Worm (Caenorhabditis elegans): ENCODE data around the gene dsb-3.

dsb-3 gene

DNA sequence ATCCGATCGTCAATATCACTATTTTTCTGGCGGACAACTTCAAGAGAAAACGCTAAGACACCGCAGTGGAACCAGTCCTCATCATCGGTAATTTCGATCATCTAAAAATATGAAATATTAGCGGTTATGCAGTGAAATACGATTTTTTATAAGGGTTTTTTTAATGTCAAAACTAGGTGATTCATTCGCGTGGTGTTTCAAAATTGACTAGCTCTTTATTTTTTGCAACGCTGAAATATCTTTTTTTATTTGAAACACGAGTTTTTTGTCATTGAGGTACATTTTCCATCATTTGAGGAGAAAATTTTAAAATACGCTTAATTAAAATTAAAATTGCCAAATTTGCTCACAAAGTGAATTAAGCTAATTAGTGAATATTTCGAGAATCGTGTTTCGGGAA lies at the start of gene dsb-3:
dsb-3 (minus strand) TSS at position 101 of the 400 bp plus-strand sequence.
- TF ChIP-seq hlh-8 (tag; optimal IDR thresholded peaks at IDR 0.05) (no peak), ceh-31 (tag; optimal IDR thresholded peaks at IDR 0.05) (no peak), lim-6 (tag; optimal IDR thresholded peaks at IDR 0.05) (no peak), T23F11.4 (GFP tag; optimal IDR thresholded peaks at IDR 0.05) (no peak), ceh-18 (tag; optimal IDR thresholded peaks at IDR 0.05) (no peak), ttx-3 (tag; optimal IDR thresholded peaks at IDR 0.05) (no peak), fkh-10 (GFP tag; optimal IDR thresholded peaks at IDR 0.05) (no peak), elt-4 (tag; optimal IDR thresholded peaks at IDR 0.05) (no peak), hlh-15 (tag; optimal IDR thresholded peaks at IDR 0.05) (no peak), ceh-22 (tag; optimal IDR thresholded peaks at IDR 0.05) (no peak), gmeb-2 (tag; optimal IDR thresholded peaks at IDR 0.05) (no peak)

DNA sequence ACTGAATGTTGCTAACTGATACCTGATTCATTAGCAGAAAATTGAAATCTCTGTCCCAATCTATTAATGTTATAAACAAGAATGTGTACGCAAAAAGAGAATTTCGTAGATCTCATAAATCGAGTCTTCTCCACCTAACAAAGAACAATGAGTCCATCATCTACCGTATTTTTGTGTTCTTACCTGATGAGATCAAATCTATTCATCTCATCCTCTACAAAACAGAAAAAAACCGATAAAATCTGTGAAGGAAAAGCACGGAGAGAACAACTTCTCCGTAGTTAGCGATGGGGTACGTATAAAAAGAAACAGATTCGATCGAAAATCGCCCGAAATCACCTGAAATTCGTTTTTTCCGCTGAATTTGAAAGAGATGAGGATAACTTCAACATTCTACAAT lies 49.2 kb upstream of the dsb-3 start, which contains the start of gene C33H5.1:
C33H5.1 (plus strand) TSS at position 330 of the 400 bp plus-strand sequence.
- no peak for TF ChIP-seq ahr-1 (tag; optimal IDR thresholded peaks at IDR 0.05)
- TF ChIP-seq hlh-13 (GFP tag; optimal IDR thresholded peaks at IDR 0.05), result no peak
- TF ChIP-seq elt-2 (tag; optimal IDR thresholded peaks at IDR 0.05), result no peak
- TF ChIP-seq ama-1 (optimal IDR thresholded peaks at IDR 0.05), result no peak
- no peak for TF ChIP-seq K09A11.1 (tag; optimal IDR thresholded peaks at IDR 0.05; ENCODE audit: insufficient read depth)
- TF ChIP-seq ceh-18 (tag; optimal IDR thresholded peaks at IDR 0.05), result no peak
- no peak for TF ChIP-seq lim-6 (tag; optimal IDR thresholded peaks at IDR 0.05)
- TF ChIP-seq npax-4 (tag; optimal IDR thresholded peaks at IDR 0.05), result no peak

DNA sequence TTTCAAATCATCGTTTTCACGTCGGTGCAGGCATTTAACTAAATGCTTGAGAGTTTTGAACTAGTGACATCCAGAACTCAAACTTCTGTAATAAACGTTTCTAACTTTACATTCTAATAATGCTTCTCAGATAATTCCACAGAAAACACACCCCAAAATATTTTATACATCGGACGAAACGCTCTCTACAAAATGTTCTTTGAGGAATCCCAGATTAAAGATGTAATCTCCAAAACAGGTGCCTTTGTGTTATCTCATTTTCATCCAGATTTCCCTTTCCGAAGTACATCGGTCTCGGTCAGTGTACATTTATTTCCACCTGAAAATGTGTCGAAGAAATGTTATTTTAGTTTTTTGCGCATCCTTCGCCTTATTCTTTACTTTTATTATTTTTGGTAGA lies 45.3 kb upstream of the dsb-3 start, which contains the start of gene C33H5.2:
C33H5.2 (plus strand) TSS at position 301 of the 400 bp plus-strand sequence.
- TF ChIP-seq ceh-31 (tag; optimal IDR thresholded peaks at IDR 0.05) (no peak), ceh-22 (tag; optimal IDR thresholded peaks at IDR 0.05) (no peak), nfya-1 (tag; optimal IDR thresholded peaks at IDR 0.05) (no peak), lim-6 (tag; optimal IDR thresholded peaks at IDR 0.05) (no peak), che-1 (tag; optimal IDR thresholded peaks at IDR 0.05) (no peak), lin-11 (tag; optimal IDR thresholded peaks at IDR 0.05) (no peak), C38D4.7 (GFP tag; optimal IDR thresholded peaks at IDR 0.05) (no peak), ztf-16 (tag; optimal IDR thresholded peaks at IDR 0.05) (no peak), pha-4 (tag; optimal IDR thresholded peaks at IDR 0.05) (no peak), sox-4 (tag; optimal IDR thresholded peaks at IDR 0.05) (no peak), gmeb-2 (tag; optimal IDR thresholded peaks at IDR 0.05) (no peak), F13H6.1 (tag; optimal IDR thresholded peaks at IDR 0.05) (no peak)

- TF ChIP-seq che-1 (tag; optimal IDR thresholded peaks at IDR 0.05) (no peak), lin-11 (tag; optimal IDR thresholded peaks at IDR 0.05) (no peak), ama-1 (optimal IDR thresholded peaks at IDR 0.05) (no peak), pax-1 (tag; optimal IDR thresholded peaks at IDR 0.05) (no peak), mec-3 (tag; optimal IDR thresholded peaks at IDR 0.05; ENCODE audit: borderline replicate concordance) (no peak), unc-55 (GFP tag; optimal IDR thresholded peaks at IDR 0.05) (no peak), unc-86 (tag; optimal IDR thresholded peaks at IDR 0.05) (no peak), ceh-31 (tag; optimal IDR thresholded peaks at IDR 0.05) (no peak), K02D7.2 (tag; optimal IDR thresholded peaks at IDR 0.05) (no peak), ceh-45 (GFP tag; IDR thresholded peaks at IDR 0.05) (no peak), ceh-2 (tag; optimal IDR thresholded peaks at IDR 0.05) (no peak), tbx-7 (tag; optimal IDR thresholded peaks at IDR 0.05) (no peak), rnt-1 (tag; optimal IDR thresholded peaks at IDR 0.05) (no peak), ceh-9 (tag; optimal IDR thresholded peaks at IDR 0.05) (no peak), eyg-1 (tag; optimal IDR thresholded peaks at IDR 0.05) (no peak)
Observed at ce11 chrIV:7803250-7803649, 43.8 kb upstream of the dsb-3 start, which contains the start of gene C33H5.16. Gene C33H5.16 (minus strand): TSS chrIV:7803350.

DNA sequence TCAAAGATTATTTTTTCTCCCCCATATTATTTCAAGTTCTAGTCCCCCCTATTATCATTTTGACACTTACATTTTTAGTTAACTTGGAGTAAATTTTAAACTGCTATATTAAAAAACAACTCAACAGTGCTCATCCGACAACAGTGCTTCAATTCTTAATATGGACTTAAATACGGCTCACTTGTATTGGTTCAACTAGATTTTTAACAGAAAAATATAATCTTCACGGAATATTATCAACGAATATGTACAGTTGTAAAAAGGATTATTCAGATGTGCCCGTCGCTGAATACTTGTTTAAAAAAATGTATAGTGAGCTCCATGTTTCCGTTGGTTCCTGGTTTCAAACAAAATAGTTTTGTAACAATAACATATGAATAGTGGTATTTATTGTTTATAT lies 40.9 kb upstream of the dsb-3 start:
- TF ChIP-seq K09A11.1 (tag; optimal IDR thresholded peaks at IDR 0.05; ENCODE audit: insufficient read depth), result no peak
- TF ChIP-seq rnt-1 (tag; optimal IDR thresholded peaks at IDR 0.05), result no peak
- TF ChIP-seq pros-1 (tag; optimal IDR thresholded peaks at IDR 0.05), result no peak
- no peak for TF ChIP-seq fax-1 (tag; optimal IDR thresholded peaks at IDR 0.05)
- no peak for TF ChIP-seq syd-9 (tag; optimal IDR thresholded peaks at IDR 0.05)
- TF ChIP-seq hlh-6 (tag; optimal IDR thresholded peaks at IDR 0.05), result no peak
- no peak for TF ChIP-seq gmeb-2 (tag; optimal IDR thresholded peaks at IDR 0.05)
- no peak for TF ChIP-seq hlh-13 (GFP tag; optimal IDR thresholded peaks at IDR 0.05)
- TF ChIP-seq nfya-1 (tag; optimal IDR thresholded peaks at IDR 0.05), result no peak
- TF ChIP-seq ceh-14 (tag; optimal IDR thresholded peaks at IDR 0.05), result no peak
- TF ChIP-seq nhr-232 (tag; optimal IDR thresholded peaks at IDR 0.05), result no peak
- TF ChIP-seq pag-3 (tag; optimal IDR thresholded peaks at IDR 0.05; ENCODE audit: borderline replicate concordance), result no peak
- TF ChIP-seq fkh-10 (GFP tag; optimal IDR thresholded peaks at IDR 0.05), result no peak
- no peak for TF ChIP-seq ttx-3 (tag; optimal IDR thresholded peaks at IDR 0.05)
- TF ChIP-seq pqm-1 (tag; optimal IDR thresholded peaks at IDR 0.05), result no peak
- no peak for TF ChIP-seq unc-55 (GFP tag; optimal IDR thresholded peaks at IDR 0.05)
- no peak for TF ChIP-seq ztf-16 (tag; optimal IDR thresholded peaks at IDR 0.05)
- TF ChIP-seq ets-4 (tag; optimal IDR thresholded peaks at IDR 0.05), result no peak
- TF ChIP-seq ref-2 (tag; optimal IDR thresholded peaks at IDR 0.05), result no peak
